Fruit fly (Drosophila melanogaster) whole organism, embryonic: ENCODE measurements around the gene IntS10.

Source experiments
- Asciz ChIP-seq: fragments of 200-800 bp; sonication (Bioruptor generic); optimal IDR thresholded peaks from 2 replicates; lab custom pipeline; 2017; ENCODE audit warnings: missing biosample characterization, mild to moderate bottlenecking, missing genetic modification characterization, missing genetic modification reagents
- Atf6 ChIP-seq: fragments of 200-800 bp; sonication (Bioruptor generic); IDR thresholded peaks from 2 replicates; pipeline ENCODE4 v1.3.6; 2022; ENCODE audit warnings: missing biosample characterization, missing genetic modification characterization
- CG10431 ChIP-seq: fragments of 200-800 bp; sonication (Bioruptor generic); optimal IDR thresholded peaks from 3 replicates; lab custom pipeline; 2018; ENCODE audit warnings: missing biosample characterization, mild to moderate bottlenecking, missing genetic modification characterization
- CG10462 ChIP-seq: fragments of 200-800 bp; sonication (Bioruptor generic); optimal IDR thresholded peaks from 2 replicates; lab custom pipeline; 2016; ENCODE audit warnings: missing biosample characterization, missing genetic modification characterization
- CG12942 ChIP-seq: fragments of 200-800 bp; sonication (Bioruptor generic); optimal IDR thresholded peaks from 3 replicates; lab custom pipeline; 2016; ENCODE audit warnings: missing biosample characterization, missing genetic modification characterization
- CG13123 ChIP-seq: fragments of 200-800 bp; sonication (Bioruptor generic); optimal IDR thresholded peaks from 2 replicates; lab custom pipeline; 2016; ENCODE audit warnings: missing biosample characterization, missing genetic modification characterization
- CG13287 ChIP-seq: fragments of 200-800 bp; sonication (Bioruptor generic); IDR thresholded peaks from 2 replicates; pipeline ENCODE4 v1.3.6; 2022; ENCODE audit warnings: missing biosample characterization, missing genetic modification characterization; ENCODE audit not compliant: partially characterized antibody
- CG14965 ChIP-seq: fragments of 200-800 bp; sonication (Bioruptor generic); optimal IDR thresholded peaks from 2 replicates; lab custom pipeline; 2016; ENCODE audit warnings: missing biosample characterization, missing genetic modification characterization, borderline replicate concordance
- CG15479 ChIP-seq: fragments of 200-800 bp; sonication (Bioruptor generic); optimal IDR thresholded peaks from 3 replicates; lab custom pipeline; 2019; ENCODE audit warnings: missing biosample characterization, mild to moderate bottlenecking, missing genetic modification characterization, moderate library complexity
- CG15601 ChIP-seq: fragments of 200-800 bp; sonication (Bioruptor generic); optimal IDR thresholded peaks from 3 replicates; lab custom pipeline; 2019; ENCODE audit warnings: missing biosample characterization, mild to moderate bottlenecking, missing genetic modification characterization, moderate library complexity
- CG2120 ChIP-seq: fragments of 200-800 bp; sonication (Bioruptor generic); optimal IDR thresholded peaks from 3 replicates; lab custom pipeline; 2016; ENCODE audit warnings: missing biosample characterization, missing genetic modification characterization
- CG2712 ChIP-seq: fragments of 200-800 bp; optimal IDR thresholded peaks from 3 replicates; lab custom pipeline; 2019; ENCODE audit warnings: missing biosample characterization, mild to moderate bottlenecking, missing genetic modification characterization, moderate library complexity
- CG34422 ChIP-seq: fragments of 200-800 bp; sonication (Bioruptor generic); IDR thresholded peaks from 3 replicates; pipeline ENCODE4 v1.3.6; 2022; ENCODE audit warnings: missing biosample characterization, missing genetic modification characterization
- CG6175 ChIP-seq: fragments of 200-800 bp; sonication (Bioruptor generic); IDR thresholded peaks from 3 replicates; pipeline ENCODE4 v1.3.6; 2022; ENCODE audit warnings: missing biosample characterization, missing genetic modification characterization
- CG6683 ChIP-seq: fragments of 200-800 bp; sonication (Bioruptor generic); optimal IDR thresholded peaks from 2 replicates; lab custom pipeline; 2017; ENCODE audit warnings: missing biosample characterization, mild to moderate bottlenecking, missing genetic modification characterization, missing genetic modification reagents
- CG6791 ChIP-seq: fragments of 200-800 bp; sonication (Bioruptor generic); IDR thresholded peaks from 3 replicates; pipeline ENCODE4 v1.3.6; 2022; ENCODE audit warnings: missing biosample characterization, missing genetic modification characterization; ENCODE audit not compliant: partially characterized antibody
- CTCF ChIP-seq: fragments of 200-800 bp; sonication (Bioruptor generic); optimal IDR thresholded peaks from 2 replicates; lab custom pipeline; 2017; ENCODE audit warnings: missing biosample characterization, mild to moderate bottlenecking, missing genetic modification characterization, moderate library complexity
- CkIIα-i1 ChIP-seq: fragments of 200-800 bp; sonication (Bioruptor generic); IDR thresholded peaks from 2 replicates; pipeline ENCODE4 v1.3.6; 2022; ENCODE audit warnings: missing biosample characterization, missing genetic modification characterization
- Dbx ChIP-seq: fragments of 200-800 bp; sonication (Bioruptor generic); IDR thresholded peaks from 3 replicates; pipeline ENCODE4 v1.3.6; 2022; ENCODE audit warnings: missing biosample characterization, missing genetic modification characterization
- Dek ChIP-seq: fragments of 200-800 bp; sonication (Bioruptor generic); optimal IDR thresholded peaks from 3 replicates; lab custom pipeline; 2019; ENCODE audit warnings: missing biosample characterization, mild to moderate bottlenecking, missing genetic modification characterization, moderate library complexity
- ERR ChIP-seq: fragments of 200-800 bp; sonication (Bioruptor generic); optimal IDR thresholded peaks from 2 replicates; lab custom pipeline; 2016; ENCODE audit warnings: missing biosample characterization, missing genetic modification characterization
- Eip74EF ChIP-seq, 2 experiments: fragments of 200-800 bp in 1 of 2; fragments of >200 bp in 1 of 2; sonication (Bioruptor generic) in 1 of 2; optimal IDR thresholded peaks; 2 replicates each; lab custom pipeline; 2017 to 2019; ENCODE audit warnings: missing biosample characterization in 2 of 2, missing genetic modification characterization in 2 of 2, mild to moderate bottlenecking in 1 of 2, moderate library complexity in 1 of 2
- Ets97D ChIP-seq: fragments of 200-800 bp; sonication (Bioruptor generic); optimal IDR thresholded peaks from 3 replicates; lab custom pipeline; 2016; ENCODE audit warnings: missing biosample characterization, missing genetic modification characterization
- Gug ChIP-seq: fragments of 200-800 bp; sonication (Bioruptor generic); IDR thresholded peaks from 4 replicates; pipeline ENCODE4 v1.3.6; 2022; ENCODE audit warnings: missing biosample characterization, missing genetic modification characterization
- Hmr ChIP-seq: fragments of 200-800 bp; sonication (Bioruptor generic); optimal IDR thresholded peaks from 3 replicates; lab custom pipeline; 2017; ENCODE audit warnings: mild to moderate bottlenecking, missing biosample characterization, missing genetic modification reagents, missing genetic modification characterization
- Lhr ChIP-seq: fragments of 200-800 bp; sonication (Bioruptor generic); optimal IDR thresholded peaks from 3 replicates; lab custom pipeline; 2017; ENCODE audit warnings: mild to moderate bottlenecking, missing biosample characterization, missing genetic modification reagents, missing genetic modification characterization
- MBD-R2 ChIP-seq: fragments of 200-800 bp; sonication (Bioruptor generic); IDR thresholded peaks from 2 replicates; pipeline ENCODE4 v1.3.6; 2022; ENCODE audit warnings: missing biosample characterization, missing genetic modification characterization
- Mrtf ChIP-seq: fragments of 200-800 bp; sonication (Bioruptor generic); IDR thresholded peaks from 3 replicates; pipeline ENCODE4 v1.3.6; 2022; ENCODE audit warnings: missing biosample characterization, missing genetic modification characterization
- Poxn ChIP-seq: fragments of 200-800 bp; sonication (Bioruptor generic); IDR thresholded peaks from 2 replicates; pipeline ENCODE4 v1.3.6; 2022; ENCODE audit warnings: missing biosample characterization, missing genetic modification characterization
- Rx ChIP-seq: fragments of 200-800 bp; sonication (Bioruptor generic); IDR thresholded peaks from 2 replicates; pipeline ENCODE4 v1.3.6; 2022; ENCODE audit warnings: missing biosample characterization, missing genetic modification characterization
- Stat92E ChIP-seq, 3 experiments: fragments of >200 bp in 2 of 3; fragments of 200-800 bp in 1 of 3; sonication (Bioruptor generic) in 1 of 3; optimal IDR thresholded peaks; 2 replicates each; lab custom pipeline; 2017 to 2019; ENCODE audit warnings: missing biosample characterization in 3 of 3, missing genetic modification characterization in 3 of 3, mild to moderate bottlenecking in 1 of 3, moderate library complexity in 1 of 3
- aop ChIP-seq: fragments of 200-800 bp; sonication (Bioruptor generic); IDR thresholded peaks from 2 replicates; pipeline ENCODE4 v1.3.6; 2022; ENCODE audit warnings: missing biosample characterization, missing genetic modification characterization
- bcd ChIP-seq: fragments of 200-800 bp; sonication (Bioruptor generic); optimal IDR thresholded peaks from 2 replicates; lab custom pipeline; 2017; ENCODE audit warnings: missing biosample characterization, mild to moderate bottlenecking, missing genetic modification characterization
- chm ChIP-seq: fragments of 200-800 bp; sonication (Bioruptor generic); IDR thresholded peaks from 2 replicates; pipeline ENCODE4 v1.3.6; 2022; ENCODE audit warnings: missing biosample characterization, missing genetic modification characterization
- ewg ChIP-seq: fragments of 200-800 bp; sonication (Bioruptor generic); optimal IDR thresholded peaks from 3 replicates; lab custom pipeline; 2017; ENCODE audit warnings: mild to moderate bottlenecking, missing biosample characterization, missing genetic modification reagents, missing genetic modification characterization
- fd102C ChIP-seq: fragments of 200-800 bp; sonication (Bioruptor generic); optimal IDR thresholded peaks from 2 replicates; lab custom pipeline; 2018; ENCODE audit warnings: missing biosample characterization, mild to moderate bottlenecking, missing genetic modification characterization, moderate library complexity
- gem ChIP-seq: fragments of 200-800 bp; sonication (Bioruptor generic); optimal IDR thresholded peaks from 2 replicates; lab custom pipeline; 2019; ENCODE audit warnings: missing biosample characterization, mild to moderate bottlenecking, missing genetic modification characterization, moderate library complexity
- gro ChIP-seq: fragments of 200-800 bp; sonication (Bioruptor generic); optimal IDR thresholded peaks from 2 replicates; lab custom pipeline; 2016; ENCODE audit warnings: missing biosample characterization, missing genetic modification characterization
- insv ChIP-seq, 2 experiments: fragments of 200-800 bp; sonication (Bioruptor generic); optimal IDR thresholded peaks; 3 replicates each; lab custom pipeline; 2016 to 2018; ENCODE audit warnings: missing biosample characterization in 2 of 2, missing genetic modification characterization in 2 of 2
- jigr1 ChIP-seq: fragments of 200-800 bp; sonication (Bioruptor generic); IDR thresholded peaks from 3 replicates; pipeline ENCODE4 v1.3.6; 2022; ENCODE audit warnings: missing biosample characterization, missing genetic modification characterization
- kni ChIP-seq: fragments of 200-800 bp; sonication (Bioruptor generic); optimal IDR thresholded peaks from 3 replicates; lab custom pipeline; 2017; ENCODE audit warnings: mild to moderate bottlenecking, missing biosample characterization, missing genetic modification reagents, missing genetic modification characterization
- knrl ChIP-seq: fragments of 200-800 bp; sonication (Bioruptor generic); IDR thresholded peaks from 3 replicates; pipeline ENCODE4 v1.3.6; 2022; ENCODE audit warnings: missing biosample characterization, missing genetic modification characterization; ENCODE audit not compliant: partially characterized antibody
- nerfin-2 ChIP-seq: fragments of 200-800 bp; sonication (Bioruptor generic); IDR thresholded peaks from 2 replicates; pipeline ENCODE4 v1.3.6; 2022; ENCODE audit warnings: missing biosample characterization, missing genetic modification characterization; ENCODE audit not compliant: partially characterized antibody
- pros ChIP-seq: fragments of 200-800 bp; sonication (Bioruptor generic); optimal IDR thresholded peaks from 3 replicates; lab custom pipeline; 2019; ENCODE audit warnings: missing biosample characterization, mild to moderate bottlenecking, missing genetic modification characterization, moderate library complexity
- sim ChIP-seq: fragments of 200-800 bp; sonication (Bioruptor generic); IDR thresholded peaks from 2 replicates; pipeline ENCODE4 v1.3.6; 2022; ENCODE audit warnings: missing biosample characterization, missing genetic modification characterization
- stwl ChIP-seq: fragments of 200-800 bp; sonication (Bioruptor generic); optimal IDR thresholded peaks from 3 replicates; lab custom pipeline; 2018; ENCODE audit warnings: missing biosample characterization, mild to moderate bottlenecking, missing genetic modification characterization, moderate library complexity
- ttk ChIP-seq: fragments of 200-800 bp; sonication (Bioruptor generic); IDR thresholded peaks from 2 replicates; pipeline ENCODE4 v2.1.2; 2022; ENCODE audit warnings: missing biosample characterization, missing genetic modification characterization
- twi ChIP-seq: fragments of 200-800 bp; optimal IDR thresholded peaks from 2 replicates; lab custom pipeline; 2019; ENCODE audit warnings: missing biosample characterization, mild to moderate bottlenecking, missing genetic modification characterization, moderate library complexity
- vfl ChIP-seq: fragments of 200-800 bp; sonication (Bioruptor generic); optimal IDR thresholded peaks from 2 replicates; lab custom pipeline; 2016; ENCODE audit warnings: missing biosample characterization, missing genetic modification characterization

Gene IntS10

DNA sequence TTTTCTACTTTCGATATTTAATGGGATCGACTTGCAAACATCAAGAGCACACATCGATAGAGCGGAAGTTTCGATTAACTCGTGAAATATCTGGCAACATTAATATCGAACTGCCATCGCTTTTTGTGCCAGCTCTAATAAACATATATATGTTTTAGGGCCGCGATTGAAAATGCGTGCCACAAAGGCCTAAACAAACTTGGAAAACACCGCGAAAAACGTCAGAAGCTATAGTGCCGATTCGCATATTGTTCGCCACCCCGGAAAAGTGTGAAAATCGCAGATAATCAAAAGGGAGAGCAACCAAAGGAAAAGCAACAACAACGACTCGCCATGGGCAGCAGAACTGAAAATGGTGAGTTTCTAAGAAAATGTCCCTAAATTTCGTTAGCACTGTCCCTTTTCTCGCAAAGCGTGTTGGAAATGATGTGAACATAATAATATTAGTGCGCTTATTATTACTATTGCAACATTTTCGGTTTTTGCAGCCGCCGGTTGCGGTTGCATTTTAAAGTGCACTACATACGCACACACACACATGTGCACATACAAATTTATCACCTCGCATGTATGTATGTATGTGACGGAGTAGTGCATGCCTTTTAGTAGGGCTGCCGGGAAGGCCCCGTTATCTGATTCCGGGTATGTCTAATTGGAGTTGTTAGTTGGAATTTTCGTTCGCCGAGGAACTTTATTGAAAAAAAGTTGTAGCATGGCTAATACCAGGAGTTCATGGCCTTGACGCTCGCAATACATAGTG lies 12.2 kb downstream of the IntS10 start, which contains the start of gene enc (continued):
- TF ChIP-seq twi (tag; lab: Kevin White, UChicago) (no peak), Gug (peak; percentile 16; the same call in 1 of the 4 replicates), CG6791 (GFP tag; lab: Robert Waterston, UW) (peak; percentile 98), CG13287 (GFP tag; lab: Robert Waterston, UW) (peak; percentile 96), Atf6 (no peak), Hmr (GFP tag; lab: Kevin White, UChicago) (no peak), insv (GFP tag; optimal IDR thresholded peaks at IDR 0.05; lab: Kevin White, UChicago) (peak; percentile 80 to 95), Eip74EF (GFP tag; optimal IDR thresholded peaks at IDR 0.05; lab: Kevin White, UChicago) (no peak), knrl (GFP tag; lab: Robert Waterston, UW) (peak; percentile 96), Mrtf (GFP tag; lab: Robert Waterston, UW) (no peak), CG14965 (peak; percentile 4), CG2120 (GFP tag; lab: Kevin White, UChicago) (peak; percentile 43), sim (GFP tag; lab: Robert Waterston, UW) (no peak), CG2712 (tag; lab: Kevin White, UChicago) (peak; percentile 33), CG15479 (GFP tag; lab: Kevin White, UChicago) (peak; percentile 28), Stat92E (GFP tag; optimal IDR thresholded peaks at IDR 0.05; lab: Kevin White, UChicago) (peak in 1 of 3 experiments; percentile 35), CG15601 (peak; percentile 12), Dek (tag; lab: Kevin White, UChicago) (peak; percentile 12), gem (tag; lab: Kevin White, UChicago) (no peak), CTCF (GFP tag; lab: Kevin White, UChicago) (peak; percentile 42), jigr1 (GFP tag; lab: Robert Waterston, UW) (peak; percentile 31; the same call in 1 of the 3 replicates), Asciz (peak; percentile 23), CG6683 (no peak), Lhr (GFP tag; lab: Kevin White, UChicago) (peak; percentile 20), CG10462 (GFP tag; lab: Kevin White, UChicago) (no peak), fd102C (GFP tag; lab: Kevin White, UChicago) (no peak), Rx (GFP tag; lab: Robert Waterston, UW) (no peak), CkIIα-i1 (GFP tag; lab: Robert Waterston, UW) (no peak), CG12942 (GFP tag; lab: Kevin White, UChicago) (no peak), bcd (no peak), CG6175 (GFP tag; lab: Robert Waterston, UW) (no peak), CG13123 (GFP tag; lab: Kevin White, UChicago) (no peak), CG34422 (GFP tag; lab: Robert Waterston, UW) (peak; percentile 29; the same call in 1 of the 3 replicates), ERR (peak; percentile 21), ttk (no peak), pros (GFP tag; lab: Kevin White, UChicago) (no peak), nerfin-2 (GFP tag; lab: Robert Waterston, UW) (peak; percentile 93), Ets97D (GFP tag; lab: Kevin White, UChicago) (peak; percentile 78), stwl (peak; percentile 92), Poxn (GFP tag; lab: Robert Waterston, UW) (no peak), MBD-R2 (GFP tag; lab: Robert Waterston, UW) (peak; percentile 75), CG10431 (GFP tag; lab: Kevin White, UChicago) (peak; percentile 60), aop (no peak), Dbx (GFP tag; lab: Robert Waterston, UW) (0 out of 3 replicates have a peak, but pooled peaks have one; percentile 30), kni (peak; percentile 47), ewg (GFP tag; lab: Kevin White, UChicago) (no peak), vfl (peak; percentile 32), chm (GFP tag; lab: Robert Waterston, UW) (peak; percentile 33; the same call in 1 of the 2 replicates), gro (GFP tag; lab: Kevin White, UChicago) (peak; percentile 2)
